Fruit fly (Drosophila melanogaster): ENCODE results near the gene CG43610.

dm6 chr2L:6774853-6775252, 24.1 kb upstream of the CG43610 start:
- TF ChIP-seq OdsH (GFP tag; optimal IDR thresholded peaks at IDR 0.05), result no peak
- no peak for TF ChIP-seq Gug (GFP tag; IDR thresholded peaks at IDR 0.05)
- no peak for TF ChIP-seq Ets21C (GFP tag; optimal IDR thresholded peaks at IDR 0.05)
- TF ChIP-seq ss (GFP tag; optimal IDR thresholded peaks at IDR 0.05), result no peak
